Fruit fly (Drosophila melanogaster): ENCODE data around the gene CG4953.

dm6 chr2L:10310614-10311382 lies 44.3 kb downstream of the CG4953 start, which contains the start of gene Cdk5alpha:
- TF ChIP-seq pan (optimal IDR thresholded peaks at IDR 0.05) (no peak), Dll (optimal IDR thresholded peaks at IDR 0.05) (no peak), CG8478 (optimal IDR thresholded peaks at IDR 0.05) (no peak), psq (optimal IDR thresholded peaks at IDR 0.05) (no peak), EcR (GFP tag; optimal IDR thresholded peaks at IDR 0.05) (no peak), usp (GFP tag; optimal IDR thresholded peaks at IDR 0.05) (no peak)

Data from whole organism.